Fruit fly (Drosophila melanogaster): ENCODE data around the gene CG15399.

CG15399 gene

DNA sequence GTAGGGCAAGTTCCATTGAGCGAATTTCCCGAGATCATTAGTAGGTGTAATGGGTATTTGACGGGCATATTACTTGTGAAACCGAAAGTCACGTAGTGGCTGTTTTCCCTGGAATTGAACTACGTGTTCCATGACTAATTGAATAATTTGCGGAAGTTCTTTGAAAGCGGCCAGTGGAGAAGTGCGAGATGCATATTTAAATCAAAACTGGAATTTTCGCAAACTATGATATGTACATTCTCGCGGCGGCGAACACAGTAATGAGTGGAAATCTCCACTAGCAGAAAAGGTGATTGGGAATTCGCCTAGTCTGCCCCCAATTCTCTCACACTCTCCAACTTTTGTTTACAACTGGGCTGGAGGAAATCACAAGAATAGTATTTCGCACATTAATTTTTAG, 36.6 kb downstream of the CG15399 start (continued):
- TF ChIP-seq Drgx (GFP tag; IDR thresholded peaks at IDR 0.05) (no peak), slbo (GFP tag; IDR thresholded peaks at IDR 0.05) (peak; percentile 32; the same call in 1 of the 2 replicates), CG7987 (GFP tag; optimal IDR thresholded peaks at IDR 0.05) (no peak), CG13123 (GFP tag; optimal IDR thresholded peaks at IDR 0.05) (no peak), CG4617 (GFP tag; optimal IDR thresholded peaks at IDR 0.05; ENCODE audit: borderline replicate concordance) (no peak), Atf-2 (GFP tag; optimal IDR thresholded peaks at IDR 0.05) (no peak), CG2120 (GFP tag; optimal IDR thresholded peaks at IDR 0.05) (peak; percentile 63), sisA (GFP tag; IDR thresholded peaks at IDR 0.05) (0 out of 2 replicates have a peak, but pooled peaks have one; percentile 7), corto (GFP tag; optimal IDR thresholded peaks at IDR 0.05) (no peak), Lhr (GFP tag; optimal IDR thresholded peaks at IDR 0.05) (no peak), dpn (GFP tag; optimal IDR thresholded peaks at IDR 0.05) (peak in 1 of 2 experiments; percentile 14), Taf1 (GFP tag; IDR thresholded peaks at IDR 0.05) (no peak), Mad (GFP tag; optimal IDR thresholded peaks at IDR 0.05) (no peak), CG10959 (GFP tag; IDR thresholded peaks at IDR 0.05) (no peak), pho (GFP tag; optimal IDR thresholded peaks at IDR 0.05) (peak; percentile 44), CG2875 (GFP tag; optimal IDR thresholded peaks at IDR 0.05) (no peak), dimm (GFP tag; IDR thresholded peaks at IDR 0.05) (no peak), gce (GFP tag; IDR thresholded peaks at IDR 0.05) (no peak), luna (GFP tag; optimal IDR thresholded peaks at IDR 0.05) (peak; percentile 12), salm (tag; optimal IDR thresholded peaks at IDR 0.05) (no peak), gfzf (GFP tag; optimal IDR thresholded peaks at IDR 0.05) (no peak), CG7786 (GFP tag; optimal IDR thresholded peaks at IDR 0.05) (peak; percentile 21), B-H2 (GFP tag; optimal IDR thresholded peaks at IDR 0.05) (no peak), dmrt11E (tag; optimal IDR thresholded peaks at IDR 0.05) (no peak), sna (GFP tag; IDR thresholded peaks at IDR 0.05; ENCODE audit: partially characterized antibody) (no peak), Neu2 (GFP tag; optimal IDR thresholded peaks at IDR 0.05; ENCODE audit: borderline replicate concordance) (no peak), CG1832 (GFP tag; optimal IDR thresholded peaks at IDR 0.05) (no peak), CG6175 (GFP tag; IDR thresholded peaks at IDR 0.05) (no peak), Ravus (GFP tag; IDR thresholded peaks at IDR 0.05) (no peak), chif (GFP tag; optimal IDR thresholded peaks at IDR 0.05) (no peak), Sry-β (GFP tag; optimal IDR thresholded peaks at IDR 0.05) (no peak), CG1024 (GFP tag; IDR thresholded peaks at IDR 0.05) (no peak), Nf-YC (tag; optimal IDR thresholded peaks at IDR 0.05) (no peak), CG32532 (GFP tag; IDR thresholded peaks at IDR 0.05) (peak; percentile 52; the same call in 1 of the 2 replicates), CG7928 (GFP tag; optimal IDR thresholded peaks at IDR 0.05) (no peak), CG6813 (GFP tag; optimal IDR thresholded peaks at IDR 0.05) (no peak), kah (GFP tag; optimal IDR thresholded peaks at IDR 0.05) (no peak), Ets65A (GFP tag) (peak; percentile 43), CG3065 (GFP tag; optimal IDR thresholded peaks at IDR 0.05) (no peak), CG30020 (tag; optimal IDR thresholded peaks at IDR 0.05) (no peak), Lpt (GFP tag; optimal IDR thresholded peaks at IDR 0.05) (no peak)

DNA sequence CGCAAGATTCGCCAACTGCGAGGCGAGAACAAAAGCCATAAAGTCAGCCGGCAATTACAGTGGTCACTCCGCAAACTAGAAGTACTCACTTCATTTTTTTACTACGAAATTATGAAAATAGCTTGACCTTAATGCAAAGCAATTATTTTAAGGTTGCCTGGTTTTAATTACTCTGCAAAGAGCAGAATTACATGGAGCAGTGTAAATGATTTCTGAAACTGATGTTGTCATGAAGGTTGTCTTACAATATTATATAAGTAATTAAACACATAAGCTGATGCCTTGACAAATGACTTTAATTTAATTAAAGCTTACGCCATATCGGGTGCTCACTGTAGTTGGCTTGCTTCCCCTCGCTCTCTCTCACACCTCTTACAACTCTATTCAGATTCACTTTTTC, 37.4 kb downstream of the CG15399 start:
- TF ChIP-seq Abd-B (GFP tag; optimal IDR thresholded peaks at IDR 0.05) (peak; percentile 41), Meics (GFP tag; optimal IDR thresholded peaks at IDR 0.05) (peak; percentile 67), Awh (GFP tag; IDR thresholded peaks at IDR 0.05) (no peak), Mrtf (GFP tag; IDR thresholded peaks at IDR 0.05) (0 out of 3 replicates have a peak, but pooled peaks have one; percentile 22), chif (GFP tag; optimal IDR thresholded peaks at IDR 0.05) (peak in 1 of 2 experiments; percentile 4), CG18764 (GFP tag; optimal IDR thresholded peaks at IDR 0.05) (no peak), mam (GFP tag; optimal IDR thresholded peaks at IDR 0.05) (peak; percentile 60), Med (GFP tag) (peak; percentile 86), CG18599 (GFP tag; optimal IDR thresholded peaks at IDR 0.05) (peak; percentile 76), zen (tag; optimal IDR thresholded peaks at IDR 0.05) (no peak), Hr51 (GFP tag; optimal IDR thresholded peaks at IDR 0.05) (peak; percentile 18 to 62), lmd (GFP tag; IDR thresholded peaks at IDR 0.05) (peak; percentile 55), CG14965 (GFP tag; optimal IDR thresholded peaks at IDR 0.05; ENCODE audit: borderline replicate concordance) (no peak)

Data from whole organism, embryonic.